Worm (Caenorhabditis elegans): ENCODE measurements around the gene math-42.

DNA sequence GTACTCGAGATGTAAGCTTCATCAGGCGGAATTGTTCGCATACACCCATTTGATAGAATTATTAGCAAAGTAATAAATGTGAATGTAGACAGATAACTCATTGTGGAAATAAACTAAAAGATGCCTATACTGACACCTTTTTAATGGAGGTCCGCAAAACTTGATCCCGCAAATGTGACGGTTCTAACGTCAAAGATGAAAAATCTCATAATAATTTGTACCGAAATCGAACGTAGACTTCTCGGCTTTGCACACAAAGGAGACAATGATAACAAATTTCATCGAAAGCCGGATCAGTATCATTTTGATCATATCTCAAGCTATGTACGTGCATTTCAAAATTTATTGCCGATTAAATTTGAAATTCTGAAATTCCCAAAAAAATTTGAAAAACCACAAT, 8.6 kb downstream of the math-42 start, which contains the start of gene R52.4:
- TF ChIP-seq hmg-4 (GFP tag; optimal IDR thresholded peaks at IDR 0.05) (no peak), ceh-13 (GFP tag; optimal IDR thresholded peaks at IDR 0.05) (no peak), ceh-36 (tag; optimal IDR thresholded peaks at IDR 0.05) (no peak), F13C5.2 (tag; optimal IDR thresholded peaks at IDR 0.05) (no peak), hmbx-1 (tag; optimal IDR thresholded peaks at IDR 0.05) (no peak), tbx-37 (GFP tag; conservative IDR thresholded peaks at IDR 0.05) (no peak), pes-1 (GFP tag; IDR thresholded peaks at IDR 0.05) (no peak), tbx-11 (GFP tag; IDR thresholded peaks at IDR 0.05) (no peak), ets-7 (tag; optimal IDR thresholded peaks at IDR 0.05) (no peak)

Data from whole organism, early embryonic.